Fruit fly (Drosophila melanogaster) whole organism, adult: ENCODE results near the gene Fatp1.

Experiments used
- kay ChIP-seq: fragments of 200-800 bp; sonication (Bioruptor generic); peaks from one replicate; lab custom pipeline; 2016; ENCODE audit warnings: missing biosample characterization, missing genetic modification characterization, borderline replicate concordance
- pad ChIP-seq: fragments of 200-800 bp; sonication (Bioruptor generic); optimal IDR thresholded peaks from 3 replicates; lab custom pipeline; 2017; ENCODE audit warnings: missing biosample characterization, missing genetic modification characterization, mild to moderate bottlenecking, moderate library complexity, missing genetic modification reagents

DNA sequence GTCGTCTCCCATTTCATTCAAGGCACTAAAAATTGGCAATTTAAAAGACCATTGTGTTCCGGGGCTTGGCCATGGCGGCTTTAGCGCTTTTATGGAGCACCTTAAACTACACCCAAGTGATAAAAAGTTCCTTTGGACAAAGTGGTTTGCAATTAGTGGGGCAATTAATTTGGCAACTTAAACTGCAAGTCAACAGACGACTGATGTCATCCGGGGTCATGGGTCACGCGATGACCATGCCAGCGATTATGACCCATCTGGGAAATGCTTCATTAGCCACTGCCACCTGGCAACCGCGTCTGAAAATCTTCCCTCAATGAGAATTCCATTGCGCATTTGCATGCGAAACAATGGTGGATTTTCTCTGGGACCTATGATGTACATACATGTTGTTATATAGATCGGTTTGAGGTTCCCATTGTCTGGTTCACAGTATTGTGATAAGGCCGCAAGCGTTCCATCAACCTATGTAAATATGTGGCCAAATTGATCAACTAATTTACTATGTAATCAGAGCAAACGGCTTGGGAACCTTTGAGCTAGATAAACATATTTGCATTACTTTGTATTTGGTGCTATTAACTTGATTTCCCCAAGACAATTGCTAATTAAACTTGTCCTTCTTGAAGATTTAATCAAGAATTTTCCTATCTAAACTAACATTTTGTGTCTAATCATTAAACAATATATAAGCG is 19.8 kb downstream of the Fatp1 start:
- TF ChIP-seq pad (GFP tag; lab: Kevin White, UChicago) (no peak), kay (no peak)
